Fruit fly (Drosophila melanogaster) whole organism, adult: Measurements from ENCODE around the gene CYLD.

ENCODE experiments used
- CG11617 ChIP-seq: fragments of 200-800 bp; sonication (Bioruptor generic); optimal IDR thresholded peaks from 2 replicates; lab custom pipeline; 2017; ENCODE audit warnings: mild to moderate bottlenecking, missing biosample characterization, missing genetic modification reagents, missing genetic modification characterization
- CG12768 ChIP-seq: fragments of 200-800 bp; sonication (Bioruptor generic); optimal IDR thresholded peaks from 2 replicates; lab custom pipeline; 2017; ENCODE audit warnings: missing biosample characterization, missing genetic modification characterization, mild to moderate bottlenecking, moderate library complexity, missing genetic modification reagents
- CG14711 ChIP-seq: fragments of 200-800 bp; sonication (Bioruptor generic); optimal IDR thresholded peaks from 2 replicates; lab custom pipeline; 2018; ENCODE audit warnings: missing biosample characterization, mild to moderate bottlenecking, missing genetic modification characterization, moderate library complexity
- CG1620 ChIP-seq: fragments of 200-800 bp; sonication (Bioruptor generic); optimal IDR thresholded peaks from 2 replicates; lab custom pipeline; 2016; ENCODE audit warnings: missing biosample characterization, missing genetic modification characterization
- CG33017 ChIP-seq: fragments of 200-800 bp; sonication (Bioruptor generic); optimal IDR thresholded peaks from 2 replicates; lab custom pipeline; 2018; ENCODE audit warnings: missing biosample characterization, mild to moderate bottlenecking, missing genetic modification characterization, moderate library complexity
- CG5204 ChIP-seq: fragments of 200-800 bp; sonication (Bioruptor generic); optimal IDR thresholded peaks from 2 replicates; lab custom pipeline; 2016; ENCODE audit warnings: missing biosample characterization, missing genetic modification characterization
- CG7045 ChIP-seq: fragments of 200-800 bp; sonication (Bioruptor generic); optimal IDR thresholded peaks from 2 replicates; lab custom pipeline; 2017; ENCODE audit warnings: missing biosample characterization, mild to moderate bottlenecking, missing genetic modification characterization
- CG7101 ChIP-seq: fragments of 200-800 bp; sonication (Bioruptor generic); optimal IDR thresholded peaks from 2 replicates; lab custom pipeline; 2018; ENCODE audit warnings: missing biosample characterization, mild to moderate bottlenecking, missing genetic modification characterization, moderate library complexity
- Clk ChIP-seq: fragments of 200-800 bp; sonication (Bioruptor generic); optimal IDR thresholded peaks from 2 replicates; lab custom pipeline; 2017; ENCODE audit warnings: missing biosample characterization, missing genetic modification characterization
- Crg-1 ChIP-seq: fragments of 200-800 bp; sonication (Bioruptor generic); optimal IDR thresholded peaks from 2 replicates; lab custom pipeline; 2016; ENCODE audit warnings: missing biosample characterization, missing genetic modification characterization
- Hr96 ChIP-seq: fragments of 200-800 bp; sonication (Bioruptor generic); optimal IDR thresholded peaks from 2 replicates; lab custom pipeline; 2016; ENCODE audit warnings: missing biosample characterization, missing genetic modification characterization
- Mnt ChIP-seq: fragments of 200-800 bp; sonication (Bioruptor generic); optimal IDR thresholded peaks from 2 replicates; lab custom pipeline; 2016; ENCODE audit warnings: missing biosample characterization, mild to moderate bottlenecking, missing genetic modification characterization
- bab1 ChIP-seq: fragments of 200-800 bp; sonication (Bioruptor generic); optimal IDR thresholded peaks from 3 replicates; lab custom pipeline; 2019; ENCODE audit warnings: missing biosample characterization, mild to moderate bottlenecking, missing genetic modification characterization, moderate library complexity
- cic ChIP-seq: fragments of 200-800 bp; sonication (Bioruptor generic); optimal IDR thresholded peaks from 2 replicates; lab custom pipeline; 2017; ENCODE audit warnings: missing biosample characterization, mild to moderate bottlenecking, missing genetic modification characterization, moderate library complexity
- cnc ChIP-seq, 2 experiments: fragments of >200 bp; optimal IDR thresholded peaks; 2 replicates each; lab custom pipeline; 2017
- kay ChIP-seq: fragments of 200-800 bp; sonication (Bioruptor generic); peaks from one replicate; lab custom pipeline; 2016; ENCODE audit warnings: missing biosample characterization, missing genetic modification characterization, borderline replicate concordance
- ovo ChIP-seq: fragments of 200-800 bp; sonication (Bioruptor generic); optimal IDR thresholded peaks from 2 replicates; lab custom pipeline; 2016; ENCODE audit warnings: missing biosample characterization, missing genetic modification characterization
- pad ChIP-seq: fragments of 200-800 bp; sonication (Bioruptor generic); optimal IDR thresholded peaks from 3 replicates; lab custom pipeline; 2017; ENCODE audit warnings: missing biosample characterization, missing genetic modification characterization, mild to moderate bottlenecking, moderate library complexity, missing genetic modification reagents
- tj ChIP-seq: fragments of 200-800 bp; sonication (Bioruptor generic); optimal IDR thresholded peaks from 3 replicates; lab custom pipeline; 2017; ENCODE audit warnings: missing biosample characterization, mild to moderate bottlenecking, missing genetic modification characterization, moderate library complexity
- toe ChIP-seq: fragments of 200-800 bp; sonication (Bioruptor generic); optimal IDR thresholded peaks from 2 replicates; lab custom pipeline; 2016; ENCODE audit warnings: missing biosample characterization, missing genetic modification characterization

Gene CYLD

DNA sequence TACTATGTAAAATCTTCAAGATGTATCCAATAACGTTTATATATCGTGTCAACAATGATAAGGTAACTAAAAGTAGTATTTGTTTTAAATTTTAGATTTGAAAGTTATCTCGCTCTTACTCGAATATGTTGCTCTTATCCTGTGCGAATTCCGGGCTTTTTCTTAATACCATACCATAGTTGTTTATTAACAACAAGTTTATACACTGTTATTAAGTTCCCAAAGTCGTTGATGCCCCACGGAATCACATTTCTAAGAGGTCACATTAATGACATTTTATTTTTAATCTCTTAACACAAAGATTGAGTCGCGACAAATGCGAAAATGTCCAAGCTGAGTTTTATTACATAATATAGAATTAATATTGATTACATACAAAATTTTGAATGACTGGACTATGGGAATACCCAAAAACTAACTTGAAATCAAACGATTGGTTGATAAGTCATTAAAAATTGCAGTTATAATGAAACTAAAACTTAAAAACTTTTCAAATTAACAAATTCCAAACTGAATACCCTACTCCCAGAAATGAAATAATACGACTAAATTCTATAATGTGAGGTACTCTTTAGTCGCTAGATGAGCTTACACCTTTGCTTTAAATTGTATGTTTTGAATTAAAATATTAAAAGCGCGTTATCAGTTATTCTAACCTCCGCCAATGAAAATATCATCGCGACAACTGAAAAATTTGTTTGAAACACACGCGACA, 23.3 kb upstream of the CYLD start, which contains the start of gene CG5381:
TSS of gene CG5381 (minus strand) at position 330 of the 715 bp plus-strand sequence.
- TF ChIP-seq toe = no peak
- no peak for TF ChIP-seq bab1 (GFP tag; lab: Kevin White, UChicago)
- TF ChIP-seq CG33017 (tag; lab: Kevin White, UChicago) = no peak
- TF ChIP-seq kay = peak; percentile 69

DNA sequence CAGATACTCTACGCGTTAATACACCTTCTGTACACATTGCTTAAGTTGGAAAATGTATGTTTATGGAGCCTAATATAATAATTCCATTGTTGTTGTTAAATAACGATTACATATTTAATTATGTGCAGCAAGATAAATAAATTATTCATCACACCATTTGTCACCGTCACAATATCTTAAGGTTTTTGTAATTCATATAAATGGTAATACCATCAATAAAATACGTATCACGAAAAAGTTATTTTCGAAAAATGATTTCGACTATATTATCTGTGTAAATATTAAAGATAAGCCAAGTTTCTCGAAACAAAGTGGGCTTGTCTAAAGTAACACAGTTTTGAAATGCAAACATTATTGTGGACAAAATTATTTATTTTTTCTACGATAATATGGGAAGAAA, 22.5 kb upstream of the CYLD start, which contains the start of gene CG4995:
TSS of gene CG4995 (plus strand) at position 301 of the 400 bp plus-strand sequence.
- TF ChIP-seq Mnt (GFP tag; lab: Kevin White, UChicago) (no peak), CG33017 (tag; lab: Kevin White, UChicago) (no peak), CG11617 (GFP tag; lab: Kevin White, UChicago) (no peak), Hr96 (GFP tag; lab: Kevin White, UChicago) (no peak), CG7045 (GFP tag; lab: Kevin White, UChicago) (no peak), CG12768 (no peak), CG5204 (GFP tag; lab: Kevin White, UChicago) (no peak), CG7101 (tag; lab: Kevin White, UChicago) (no peak), cic (no peak), CG14711 (no peak), tj (GFP tag; lab: Kevin White, UChicago) (no peak), toe (no peak)

DNA sequence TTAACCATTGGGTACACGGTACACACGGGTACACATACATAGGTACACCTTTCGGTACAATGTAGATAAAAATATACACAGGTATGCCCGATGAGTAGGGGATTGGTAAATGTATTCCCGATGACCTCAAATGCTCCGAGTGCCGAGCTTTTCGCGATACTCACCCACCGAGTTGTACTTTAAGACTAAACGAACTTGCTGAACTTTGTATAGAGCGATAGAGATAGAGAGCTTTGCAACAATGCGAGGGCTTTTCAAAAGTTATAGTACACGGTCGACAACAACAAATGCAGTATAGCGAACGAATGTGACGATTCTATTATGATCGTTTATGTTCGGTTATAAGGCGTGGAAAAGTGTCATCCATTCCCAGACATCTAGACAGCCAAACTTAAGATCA, 22.0 kb upstream of the CYLD start:
- peak; percentile 47 for TF ChIP-seq toe
- TF ChIP-seq ovo = peak; percentile 48
- peak; percentile 36 for TF ChIP-seq CG11617 (GFP tag; lab: Kevin White, UChicago)
- TF ChIP-seq CG7101 (tag; lab: Kevin White, UChicago) = peak; percentile 25
- no peak for TF ChIP-seq CG7045 (GFP tag; lab: Kevin White, UChicago)
- peak; percentile 45 for TF ChIP-seq tj (GFP tag; lab: Kevin White, UChicago)
- TF ChIP-seq kay = peak; percentile 99
- no peak for TF ChIP-seq pad (GFP tag; lab: Kevin White, UChicago)
- peak; percentile 17 for TF ChIP-seq CG14711
- TF ChIP-seq CG5204 (GFP tag; lab: Kevin White, UChicago) = no peak
- TF ChIP-seq Hr96 (GFP tag; lab: Kevin White, UChicago) = no peak
- no peak for TF ChIP-seq Clk
- TF ChIP-seq CG33017 (tag; lab: Kevin White, UChicago) = peak; percentile 82
- TF ChIP-seq Mnt (GFP tag; lab: Kevin White, UChicago) = peak; percentile 47
- TF ChIP-seq CG1620 (GFP tag; lab: Kevin White, UChicago) = no peak
- TF ChIP-seq Crg-1 (GFP tag; lab: Kevin White, UChicago) = no peak
- no peak for TF ChIP-seq cnc (optimal IDR thresholded peaks at IDR 0.05; lab: Kevin White, UChicago)
- peak; percentile 70 for TF ChIP-seq bab1 (GFP tag; lab: Kevin White, UChicago)
- TF ChIP-seq CG12768 = peak; percentile 97
- peak; percentile 90 for TF ChIP-seq cic

DNA sequence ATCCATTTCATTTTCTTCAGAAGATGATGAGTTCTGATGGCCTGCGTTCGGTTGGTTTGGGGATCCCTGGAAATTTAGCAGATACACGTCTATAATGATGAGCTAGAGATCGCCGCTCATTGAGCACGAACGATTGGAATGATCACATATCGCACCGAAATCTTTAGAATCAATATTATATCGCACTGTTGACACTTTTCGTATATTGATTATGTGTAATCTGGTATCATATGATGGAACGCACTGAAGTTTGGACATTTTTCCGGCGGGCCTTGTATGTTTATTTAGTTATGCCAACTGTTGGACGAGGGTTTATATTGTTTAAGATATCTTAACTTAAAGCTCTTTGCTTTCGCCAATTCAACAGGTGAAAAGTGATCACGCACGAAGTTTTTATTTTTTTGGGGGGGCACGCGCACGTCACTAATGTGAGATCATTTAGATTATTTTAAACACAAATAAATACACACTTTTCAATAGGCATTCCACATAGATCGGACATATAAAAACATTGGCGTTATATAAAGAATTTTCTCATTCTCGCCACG, 21.5 kb upstream of the CYLD start:
- TF ChIP-seq toe = no peak
- peak; percentile 6 for TF ChIP-seq CG14711

DNA sequence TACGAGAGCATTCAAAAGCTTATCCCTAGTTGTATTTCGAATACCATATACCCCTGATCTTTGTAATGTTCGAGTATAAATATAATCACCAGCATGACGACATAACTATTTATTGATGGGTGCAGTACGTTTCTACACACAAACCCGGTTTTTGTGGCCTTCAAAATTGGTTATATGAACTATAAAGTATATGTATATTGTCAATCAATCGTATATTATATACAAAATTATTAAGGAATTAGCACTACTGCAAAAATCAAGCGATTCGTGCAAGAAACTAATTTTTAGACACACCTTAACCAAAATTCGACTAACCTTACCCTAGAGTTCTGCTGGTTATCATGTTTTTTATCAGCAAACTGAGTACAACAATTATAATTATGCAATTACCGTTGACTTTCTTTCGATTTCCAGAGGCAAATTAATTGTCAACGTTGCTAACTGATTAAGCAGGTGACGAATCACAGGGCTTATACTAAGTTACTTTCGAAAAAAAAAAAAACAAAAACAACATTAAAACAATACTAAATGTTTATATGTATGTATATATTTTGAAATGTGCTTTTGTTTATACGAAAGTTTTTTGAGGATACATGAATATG, 20.6 kb upstream of the CYLD start:
- peak; percentile 93 for TF ChIP-seq kay
- peak; percentile 64 for TF ChIP-seq cic
- TF ChIP-seq Clk = no peak

DNA sequence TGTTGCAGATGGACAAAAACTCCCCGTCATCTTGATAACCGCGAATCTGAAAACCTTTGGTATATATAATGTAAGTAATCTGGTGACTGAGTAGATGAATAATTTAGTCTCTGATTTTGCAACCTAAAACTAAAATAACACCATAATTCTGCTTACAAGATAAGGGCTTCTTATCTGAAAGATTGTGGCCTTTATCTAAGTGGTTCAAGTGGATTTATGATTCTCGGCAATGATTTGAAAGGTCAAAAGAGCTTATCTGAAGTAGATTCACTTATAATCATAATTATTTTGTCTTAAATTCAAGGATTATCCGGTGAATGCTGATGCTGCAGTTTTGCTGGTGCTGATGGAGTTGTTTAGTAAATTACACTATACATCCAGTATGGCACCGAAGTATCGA, 16.2 kb upstream of the CYLD start:
- TF ChIP-seq CG7101 (tag; lab: Kevin White, UChicago) = no peak
- peak; percentile 88 for TF ChIP-seq kay
- TF ChIP-seq cnc (optimal IDR thresholded peaks at IDR 0.05; lab: Kevin White, UChicago) = no peak
- TF ChIP-seq ovo = no peak
- TF ChIP-seq CG11617 (GFP tag; lab: Kevin White, UChicago) = no peak

DNA sequence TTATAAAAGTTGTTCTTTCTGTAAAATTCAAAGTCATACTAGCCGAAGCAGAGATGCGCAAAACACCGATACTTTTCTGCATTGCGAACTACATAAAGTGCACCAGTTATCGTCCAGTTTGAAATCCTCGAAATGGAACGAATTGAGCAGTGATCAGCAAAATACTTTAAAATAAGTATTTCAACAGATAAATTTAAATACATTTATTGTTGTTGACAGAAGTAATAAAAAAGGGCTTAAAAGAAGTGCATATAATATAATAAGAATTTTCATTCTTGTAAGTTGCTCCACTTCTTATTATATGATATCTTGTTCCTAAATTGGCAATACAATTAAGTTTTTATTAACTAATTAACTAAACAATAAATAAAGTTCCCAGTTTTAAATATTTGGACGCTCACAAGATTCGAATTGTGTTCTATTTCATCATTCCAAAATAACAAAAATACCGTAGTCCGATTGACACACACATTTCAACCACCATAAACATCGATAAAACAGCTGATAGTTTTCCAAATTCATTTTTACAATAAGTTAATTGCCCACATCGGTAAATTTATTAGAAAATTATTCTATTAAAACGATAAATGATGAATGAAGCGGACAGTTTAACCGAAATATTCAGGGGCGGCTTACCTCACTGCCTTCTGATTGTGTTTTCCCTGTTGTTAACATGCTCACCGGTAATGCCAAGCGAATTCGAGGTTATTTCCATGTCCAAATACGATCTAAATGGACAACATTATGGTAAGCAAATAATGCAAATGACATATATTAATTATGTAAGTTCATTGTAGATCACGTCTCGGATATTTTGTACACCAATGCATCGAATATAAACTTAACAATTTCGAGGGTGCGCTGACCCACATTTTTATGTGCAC, 14.9 kb upstream of the CYLD start, which contains the start of the genes Usp14 and CG4972:
TSS of gene Usp14 (minus strand) at position 70 of the 884 bp plus-strand sequence.
TSS of gene CG4972 (plus strand) at position 466 of the 884 bp plus-strand sequence.
- TF ChIP-seq bab1 (GFP tag; lab: Kevin White, UChicago) (no peak), CG12768 (no peak), Crg-1 (GFP tag; lab: Kevin White, UChicago) (no peak), CG11617 (GFP tag; lab: Kevin White, UChicago) (peak; percentile 19), kay (peak; percentile 74), cic (no peak), Clk (no peak), tj (GFP tag; lab: Kevin White, UChicago) (peak; percentile 5), CG7101 (tag; lab: Kevin White, UChicago) (no peak), CG1620 (GFP tag; lab: Kevin White, UChicago) (peak; percentile 37)
